Fruit fly (Drosophila melanogaster) whole organism, wandering third instar larva: ENCODE data around the gene CAH3.

Source experiments
- Abd-B ChIP-seq: fragments of >200 bp; optimal IDR thresholded peaks from 2 replicates; lab custom pipeline; 2017; ENCODE audit warnings: missing biosample characterization, missing genetic modification characterization
- CG32264 ChIP-seq: fragments of 200-800 bp; sonication (Bioruptor generic); optimal IDR thresholded peaks from 2 replicates; lab custom pipeline; 2016; ENCODE audit warnings: missing biosample characterization, missing genetic modification characterization
- CG9705 ChIP-seq: fragments of 200-800 bp; sonication (Bioruptor generic); optimal IDR thresholded peaks from 2 replicates; lab custom pipeline; 2018; ENCODE audit warnings: missing biosample characterization, mild to moderate bottlenecking, missing genetic modification characterization
- CrebA ChIP-seq: fragments of 200-800 bp; sonication (Bioruptor generic); optimal IDR thresholded peaks from 2 replicates; lab custom pipeline; 2016; ENCODE audit warnings: missing biosample characterization, mild to moderate bottlenecking, missing genetic modification characterization, borderline replicate concordance
- Dif ChIP-seq: fragments of 200-275, 200-300 bp; sonication (Bioruptor generic); optimal IDR thresholded peaks from 2 replicates; lab custom pipeline; 2018; ENCODE audit warnings: missing biosample characterization, missing genetic modification characterization; ENCODE audit not compliant: partially characterized antibody
- GATAd ChIP-seq: sonication (Bioruptor generic); optimal IDR thresholded peaks from 2 replicates; lab custom pipeline; 2016; ENCODE audit warnings: missing biosample characterization, missing genetic modification characterization
- HLH106 ChIP-seq: fragments of 200-800 bp; optimal IDR thresholded peaks from 3 replicates; lab custom pipeline; 2019; ENCODE audit warnings: missing biosample characterization, mild to moderate bottlenecking, missing genetic modification characterization, moderate library complexity
- Hnf4 ChIP-seq: fragments of 200-800 bp; sonication (Bioruptor generic); optimal IDR thresholded peaks from 2 replicates; lab custom pipeline; 2016; ENCODE audit warnings: missing biosample characterization, mild to moderate bottlenecking, missing genetic modification characterization
- Hr78 ChIP-seq: fragments of >200 bp; optimal IDR thresholded peaks from 2 replicates; lab custom pipeline; 2017; ENCODE audit warnings: missing biosample characterization, missing genetic modification characterization
- Hr83 ChIP-seq: fragments of 200-300 bp; sonication (Bioruptor generic); optimal IDR thresholded peaks from 2 replicates; lab custom pipeline; 2016; ENCODE audit warnings: missing biosample characterization, mild to moderate bottlenecking, missing genetic modification characterization, moderate library complexity; ENCODE audit not compliant: poor library complexity, severe bottlenecking
- Jra ChIP-seq: sonication (Bioruptor generic); optimal IDR thresholded peaks from 2 replicates; lab custom pipeline; 2016; ENCODE audit warnings: missing biosample characterization, missing genetic modification characterization
- Myc ChIP-seq: fragments of >200 bp; optimal IDR thresholded peaks from 2 replicates; lab custom pipeline; 2017
- N ChIP-seq: fragments of >200 bp; optimal IDR thresholded peaks from 2 replicates; lab custom pipeline; 2018; ENCODE audit warnings: missing biosample characterization, missing external identifiers, missing genetic modification characterization
- OdsH ChIP-seq: fragments of 200-800 bp; sonication (Bioruptor generic); optimal IDR thresholded peaks from 2 replicates; lab custom pipeline; 2016; ENCODE audit warnings: missing biosample characterization, mild to moderate bottlenecking, missing genetic modification characterization
- Rel ChIP-seq, 2 experiments: fragments of 200-800 bp; sonication (Bioruptor generic) in 1 of 2; optimal IDR thresholded peaks; 2 replicates in 1 of 2; 3 replicates in 1 of 2; lab custom pipeline; 2016 to 2019; ENCODE audit warnings: mild to moderate bottlenecking in 2 of 2, missing biosample characterization in 2 of 2, missing genetic modification characterization in 2 of 2, moderate library complexity in 1 of 2
- Sp1 ChIP-seq: fragments of 200-800 bp; sonication (Bioruptor generic); optimal IDR thresholded peaks from 3 replicates; lab custom pipeline; 2019; ENCODE audit warnings: missing biosample characterization, mild to moderate bottlenecking, missing genetic modification characterization, moderate library complexity
- Vsx2 ChIP-seq: fragments of 200-300, 225-300 bp; sonication (Bioruptor generic); optimal IDR thresholded peaks from 2 replicates; lab custom pipeline; 2018; ENCODE audit warnings: missing biosample characterization, missing genetic modification characterization; ENCODE audit not compliant: partially characterized antibody
- br ChIP-seq: fragments of 200-800 bp; sonication (Bioruptor generic); optimal IDR thresholded peaks from 2 replicates; lab custom pipeline; 2016; ENCODE audit warnings: missing biosample characterization, missing genetic modification characterization
- brk ChIP-seq: fragments of 200-800 bp; sonication (Bioruptor generic); optimal IDR thresholded peaks from 2 replicates; lab custom pipeline; 2016; ENCODE audit warnings: missing biosample characterization, mild to moderate bottlenecking, missing genetic modification characterization
- dl ChIP-seq, 2 experiments: fragments of 175-275, 200-275 bp in 1 of 2; fragments of 200-275 bp in 1 of 2; sonication (Bioruptor generic); optimal IDR thresholded peaks; lab custom pipeline; 2018; ENCODE audit warnings: mild to moderate bottlenecking in 2 of 2, missing biosample characterization in 2 of 2, missing genetic modification characterization in 2 of 2, moderate library complexity in 2 of 2; ENCODE audit not compliant: partially characterized antibody in 2 of 2, insufficient read depth in 1 of 2
- dmrt93B ChIP-seq: fragments of 200-800 bp; sonication (Bioruptor generic); optimal IDR thresholded peaks from 2 replicates; lab custom pipeline; 2018; ENCODE audit warnings: missing biosample characterization, mild to moderate bottlenecking, missing genetic modification characterization
- ey ChIP-seq: fragments of 200-800 bp; sonication (Bioruptor generic); optimal IDR thresholded peaks from 2 replicates; lab custom pipeline; 2016; ENCODE audit warnings: missing biosample characterization, missing genetic modification characterization
- foxo ChIP-seq, 2 experiments: fragments of 200-800 bp; sonication (Bioruptor generic); optimal IDR thresholded peaks; 2 replicates in 1 of 2; 3 replicates in 1 of 2; lab custom pipeline; 2016 to 2017; ENCODE audit warnings: missing biosample characterization in 2 of 2, missing genetic modification characterization in 2 of 2
- fru ChIP-seq: fragments of 200-800 bp; sonication (Bioruptor generic); optimal IDR thresholded peaks from 3 replicates; lab custom pipeline; 2016; ENCODE audit warnings: missing biosample characterization, mild to moderate bottlenecking, missing genetic modification characterization
- h ChIP-seq: fragments of 200-800 bp; sonication (Bioruptor generic); optimal IDR thresholded peaks from 3 replicates; lab custom pipeline; 2016; ENCODE audit warnings: missing biosample characterization, mild to moderate bottlenecking, missing genetic modification characterization
- jim ChIP-seq: fragments of 175-275, 200-325 bp; sonication (Bioruptor generic); optimal IDR thresholded peaks from 2 replicates; lab custom pipeline; 2016; ENCODE audit warnings: missing biosample characterization, mild to moderate bottlenecking, missing genetic modification characterization
- lola ChIP-seq: fragments of >200 bp; optimal IDR thresholded peaks from 2 replicates; lab custom pipeline; 2017; ENCODE audit warnings: missing biosample characterization, missing genetic modification characterization
- pan ChIP-seq: fragments of >200 bp; optimal IDR thresholded peaks from 2 replicates; lab custom pipeline; 2017
- psq ChIP-seq: fragments of 200-800 bp; sonication (Bioruptor generic); optimal IDR thresholded peaks from 3 replicates; lab custom pipeline; 2017; ENCODE audit warnings: missing biosample characterization, mild to moderate bottlenecking, missing genetic modification characterization, moderate library complexity
- rgr ChIP-seq: fragments of 200-800 bp; sonication (Bioruptor generic); optimal IDR thresholded peaks from 3 replicates; lab custom pipeline; 2016; ENCODE audit warnings: missing biosample characterization, mild to moderate bottlenecking, missing genetic modification characterization
- sage ChIP-seq: fragments of 200-800 bp; sonication (Bioruptor generic); optimal IDR thresholded peaks from 2 replicates; lab custom pipeline; 2016; ENCODE audit warnings: missing biosample characterization, mild to moderate bottlenecking, missing genetic modification characterization
- sv ChIP-seq: fragments of 200-800 bp; sonication (Bioruptor generic); optimal IDR thresholded peaks from 3 replicates; lab custom pipeline; 2016; ENCODE audit warnings: missing biosample characterization, missing genetic modification characterization
- tai ChIP-seq: sonication (Bioruptor generic); optimal IDR thresholded peaks from 2 replicates; lab custom pipeline; 2016; ENCODE audit warnings: missing biosample characterization, missing genetic modification characterization
- woc ChIP-seq: sonication (Bioruptor generic); optimal IDR thresholded peaks from 2 replicates; lab custom pipeline; 2016; ENCODE audit warnings: missing biosample characterization, mild to moderate bottlenecking, missing genetic modification characterization

The CAH3 gene

DNA sequence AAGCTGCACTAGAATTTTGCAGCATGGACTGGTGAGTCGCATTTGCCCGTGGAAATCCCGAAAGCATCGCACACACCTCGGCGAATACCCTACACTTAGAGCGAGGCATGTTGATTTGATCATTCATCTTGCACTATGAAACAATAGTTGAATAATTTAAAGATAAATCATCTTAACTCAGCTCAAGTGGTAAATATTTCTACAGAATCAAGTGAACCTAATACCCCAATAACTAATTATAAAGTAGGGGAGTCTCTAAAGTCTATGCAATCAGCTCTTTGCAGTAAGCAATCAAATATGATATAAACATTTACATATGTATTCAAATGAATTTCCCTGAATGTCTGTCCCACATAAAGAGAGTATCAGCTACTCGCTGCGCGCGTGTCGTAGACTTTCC lies 3.6 kb upstream of the CAH3 start:
- peak; percentile 71 for TF ChIP-seq woc (GFP tag; lab: Kevin White, UChicago)
- TF ChIP-seq jim (GFP tag; lab: Kevin White, UChicago): no peak
- peak; percentile 92 for TF ChIP-seq ey (GFP tag; lab: Kevin White, UChicago)
- peak; percentile 2 to 92 for TF ChIP-seq foxo (GFP tag; optimal IDR thresholded peaks at IDR 0.05; lab: Kevin White, UChicago)
- no peak for TF ChIP-seq dl (GFP tag; optimal IDR thresholded peaks at IDR 0.05; lab: Kevin White, UChicago; ENCODE audit: insufficient read depth in 1 of 2, partially characterized antibody in 2 of 2)
- no peak for TF ChIP-seq brk (GFP tag; lab: Kevin White, UChicago)
- TF ChIP-seq sv: no peak
- TF ChIP-seq br: peak; percentile 28
- TF ChIP-seq CG32264 (GFP tag; lab: Kevin White, UChicago): no peak
- no peak for TF ChIP-seq Vsx2 (GFP tag; lab: Kevin White, UChicago)
- no peak for TF ChIP-seq GATAd (GFP tag; lab: Kevin White, UChicago)
- TF ChIP-seq Hnf4: no peak
- TF ChIP-seq Rel (GFP tag; optimal IDR thresholded peaks at IDR 0.05; lab: Kevin White, UChicago): peak; percentile 46
- no peak for TF ChIP-seq Rel (tag; optimal IDR thresholded peaks at IDR 0.05; lab: Kevin White, UChicago)
- peak; percentile 91 for TF ChIP-seq fru
- peak; percentile 23 for TF ChIP-seq rgr (GFP tag; lab: Kevin White, UChicago)
- no peak for TF ChIP-seq Hr83 (GFP tag; lab: Kevin White, UChicago)
- no peak for TF ChIP-seq psq (GFP tag; lab: Kevin White, UChicago)
- TF ChIP-seq OdsH (GFP tag; lab: Kevin White, UChicago): peak; percentile 10
- no peak for TF ChIP-seq Jra
- no peak for TF ChIP-seq lola (GFP tag; lab: Kevin White, UChicago)
- TF ChIP-seq Myc (lab: Kevin White, UChicago): no peak
- peak; percentile 19 for TF ChIP-seq h (GFP tag; lab: Kevin White, UChicago)
- TF ChIP-seq CrebA: no peak
- no peak for TF ChIP-seq N (GFP tag; lab: Kevin White, UChicago)
- peak; percentile 29 for TF ChIP-seq HLH106 (tag; lab: Kevin White, UChicago)
- no peak for TF ChIP-seq CG9705 (GFP tag; lab: Kevin White, UChicago)
- TF ChIP-seq Sp1 (GFP tag; lab: Kevin White, UChicago): peak; percentile 80
- no peak for TF ChIP-seq dmrt93B

DNA sequence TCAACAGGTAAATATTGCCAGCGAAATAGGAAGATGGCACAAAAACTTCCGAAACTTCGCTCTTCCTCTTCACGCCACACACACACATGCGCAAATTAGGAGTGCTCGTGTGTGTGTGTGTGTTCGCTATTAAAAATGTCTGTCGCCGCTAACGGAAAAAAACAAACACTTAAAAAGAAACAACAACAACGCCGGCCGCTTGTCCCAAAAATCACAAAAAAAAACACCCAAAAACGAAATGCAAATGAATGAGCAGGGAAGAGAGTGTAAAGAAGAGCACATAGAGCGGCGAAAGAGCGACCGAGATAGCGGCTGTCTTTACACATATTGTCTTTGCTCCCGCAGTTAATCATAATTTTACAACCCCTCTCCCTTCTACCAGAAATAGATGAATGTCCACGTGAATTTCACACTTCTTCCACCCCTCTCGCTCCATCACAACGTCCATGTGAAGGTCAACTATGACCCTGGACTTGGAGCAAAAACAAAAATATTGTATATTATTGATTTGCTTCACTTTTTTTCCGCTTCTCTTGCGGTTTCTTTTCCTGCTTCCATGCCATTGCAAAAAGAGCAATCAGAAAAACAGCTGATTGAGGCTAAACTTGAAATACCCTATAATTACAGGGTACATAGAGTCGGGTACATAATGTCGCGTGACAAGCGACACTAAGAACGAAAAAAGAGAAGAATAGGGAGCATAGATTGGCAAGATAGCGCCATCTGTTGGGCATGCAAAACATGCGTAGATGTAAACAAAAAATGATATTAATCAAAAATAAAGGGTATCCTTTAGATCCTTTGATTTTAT lies 975 bp downstream of the CAH3 start:
- TF ChIP-seq Hr83 (GFP tag; lab: Kevin White, UChicago): no peak
- TF ChIP-seq dl (GFP tag; optimal IDR thresholded peaks at IDR 0.05; lab: Kevin White, UChicago; ENCODE audit: insufficient read depth in 1 of 2, partially characterized antibody in 2 of 2): peak in 1 of 2 experiments; percentile 34
- no peak for TF ChIP-seq GATAd (GFP tag; lab: Kevin White, UChicago)
- no peak for TF ChIP-seq lola (GFP tag; lab: Kevin White, UChicago)
- no peak for TF ChIP-seq Jra
- peak; percentile 9 for TF ChIP-seq Sp1 (GFP tag; lab: Kevin White, UChicago)
- no peak for TF ChIP-seq foxo (GFP tag; optimal IDR thresholded peaks at IDR 0.05; lab: Kevin White, UChicago)
- peak; percentile 38 for TF ChIP-seq jim (GFP tag; lab: Kevin White, UChicago)
- no peak for TF ChIP-seq Myc (lab: Kevin White, UChicago)

DNA sequence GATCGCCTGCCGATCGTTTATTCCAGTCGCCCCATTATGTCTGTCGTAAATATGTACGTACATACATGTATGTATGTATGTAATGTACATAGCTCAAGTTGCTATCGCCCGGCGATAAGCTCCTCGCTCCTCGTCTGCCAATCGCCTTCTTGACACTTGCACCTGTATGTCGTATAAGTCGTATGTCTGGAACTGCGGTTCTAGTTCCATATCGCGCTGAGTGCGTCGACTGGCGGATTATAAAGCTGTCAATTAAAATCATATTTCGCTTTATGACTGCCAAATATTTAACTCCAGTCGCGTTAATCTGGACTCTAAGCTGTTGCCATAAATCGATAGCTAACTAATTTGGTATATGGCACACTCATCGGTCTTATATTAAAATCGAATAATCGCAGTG lies 4.3 kb downstream of the CAH3 start:
- no peak for TF ChIP-seq lola (GFP tag; lab: Kevin White, UChicago)
- TF ChIP-seq Jra: no peak
- no peak for TF ChIP-seq Abd-B
- no peak for TF ChIP-seq HLH106 (tag; lab: Kevin White, UChicago)
- TF ChIP-seq Hr78 (GFP tag; lab: Kevin White, UChicago): no peak
- no peak for TF ChIP-seq GATAd (GFP tag; lab: Kevin White, UChicago)
- no peak for TF ChIP-seq Dif (GFP tag; lab: Kevin White, UChicago)
- no peak for TF ChIP-seq Hnf4
- TF ChIP-seq ey (GFP tag; lab: Kevin White, UChicago): no peak
- no peak for TF ChIP-seq pan
- no peak for TF ChIP-seq sage (GFP tag; lab: Kevin White, UChicago)
- TF ChIP-seq dmrt93B: no peak
- no peak for TF ChIP-seq tai (GFP tag; lab: Kevin White, UChicago)
- TF ChIP-seq h (GFP tag; lab: Kevin White, UChicago): no peak
